Worm (Caenorhabditis elegans): ENCODE measurements around the gene sec-31.

- no peak for TF ChIP-seq pha-4 (tag; optimal IDR thresholded peaks at IDR 0.05)
- no peak for TF ChIP-seq let-607 (tag; optimal IDR thresholded peaks at IDR 0.05)
- no peak for TF ChIP-seq efl-1 (GFP tag; optimal IDR thresholded peaks at IDR 0.05)
- TF ChIP-seq lin-40 (tag; optimal IDR thresholded peaks at IDR 0.05) = no peak
- TF ChIP-seq ztf-28 (GFP tag; IDR thresholded peaks at IDR 0.05) = no peak
- no peak for TF ChIP-seq hlh-26 (GFP tag; conservative IDR thresholded peaks at IDR 0.05)
- no peak for TF ChIP-seq ztf-22 (GFP tag; optimal IDR thresholded peaks at IDR 0.05)
- TF ChIP-seq ccch-3 (GFP tag; optimal IDR thresholded peaks at IDR 0.05) = no peak
Measured at ce11 chrIV:11352768-11353167, 18.8 kb downstream of the sec-31 start.

All from whole organism, young adult.